Worm (Caenorhabditis elegans) whole organism, L3 larva: ENCODE measurements around the gene clec-148.

Experiments used
- R02D3.7 ChIP-seq: fragments of 150-350 bp; optimal IDR thresholded peaks from 2 replicates; lab custom pipeline; 2014; ENCODE audit warnings: missing biosample characterization, missing genetic modification characterization
- ceh-28 ChIP-seq: fragments of 150-350 bp; optimal IDR thresholded peaks from 2 replicates; lab custom pipeline; 2014; ENCODE audit warnings: missing biosample characterization, missing genetic modification reagents, missing genetic modification characterization
- ceh-9 ChIP-seq: sonication (generic microtip); optimal IDR thresholded peaks from 2 replicates; lab custom pipeline; 2018; ENCODE audit warnings: missing biosample characterization, missing genetic modification characterization
- elt-1 ChIP-seq: fragments of 150-350 bp; optimal IDR thresholded peaks from 2 replicates; lab custom pipeline; 2014; ENCODE audit warnings: missing biosample characterization, missing genetic modification characterization
- nfya-1 ChIP-seq: sonication (generic microtip); optimal IDR thresholded peaks from 2 replicates; lab custom pipeline; 2017; ENCODE audit warnings: missing genetic modification characterization, mild to moderate bottlenecking, missing compliant biosample characterization, antibody characterized with exemption, moderate library complexity; ENCODE audit not compliant: insufficient read depth
- nhr-77 ChIP-seq: fragments of 150-350 bp; optimal IDR thresholded peaks from 2 replicates; lab custom pipeline; 2014; ENCODE audit warnings: missing biosample characterization, missing genetic modification characterization
- unc-39 ChIP-seq: sonication (generic microtip); optimal IDR thresholded peaks from 4 replicates; lab custom pipeline; 2017; ENCODE audit warnings: missing biosample characterization, missing genetic modification characterization
- zag-1 ChIP-seq: fragments of 150-350 bp; optimal IDR thresholded peaks from 2 replicates; lab custom pipeline; 2014; ENCODE audit warnings: missing biosample characterization, missing genetic modification characterization

DNA sequence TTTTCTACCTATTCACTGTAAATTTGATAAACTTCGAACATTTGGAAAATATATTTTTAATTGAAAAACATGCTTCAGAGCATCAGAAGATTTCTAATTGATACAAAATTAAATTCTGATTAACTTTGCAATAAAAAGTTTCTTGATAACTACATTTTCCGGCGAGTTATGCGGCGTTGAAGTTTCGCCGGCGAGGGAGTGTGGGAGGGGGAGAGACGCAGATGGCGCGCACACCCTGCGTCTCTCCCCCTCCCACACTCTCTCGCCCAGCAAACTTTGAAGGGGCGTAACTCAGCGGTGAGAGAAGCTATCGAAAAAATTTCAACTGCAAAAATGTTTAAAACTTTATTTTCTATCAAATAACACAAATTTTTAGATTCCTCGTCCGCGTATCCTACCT, 46.9 kb upstream of the clec-148 start:
- TF ChIP-seq nhr-77 (tag; lab: Kevin White, UChicago) (no peak), zag-1 (tag; lab: Kevin White, UChicago) (no peak), elt-1 (tag; lab: Kevin White, UChicago) (no peak), unc-39 (tag; lab: Kevin White, UChicago) (no peak), ceh-28 (tag; lab: Kevin White, UChicago) (no peak), ceh-9 (tag; lab: Kevin White, UChicago) (no peak), nfya-1 (tag; lab: Kevin White, UChicago) (no peak), R02D3.7 (tag; lab: Kevin White, UChicago) (no peak)
